Worm (Caenorhabditis elegans): ENCODE data around the gene usp-33.
A peak's percentile ranks its signal among the peaks of the same experiment; 100 is the strongest.

Gene usp-33

ce11 chrX:15567986-15568940, 22.9 kb upstream of the usp-33 start, which contains the start of gene dyn-1 (continued):
- TF ChIP-seq dpl-1 (GFP tag; optimal IDR thresholded peaks at IDR 0.05) (peak; percentile 1 to 66 (median 46)), C04F5.9 (tag; optimal IDR thresholded peaks at IDR 0.05) (peak; percentile 51), swsn-7 (tag; optimal IDR thresholded peaks at IDR 0.05) (peak; percentile 70), mdl-1 (tag; optimal IDR thresholded peaks at IDR 0.05) (peak in 1 of 2 experiments; percentile 66), rnt-1 (tag; optimal IDR thresholded peaks at IDR 0.05) (peak; percentile 70), nhr-19 (GFP tag; conservative IDR thresholded peaks at IDR 0.05) (peak; percentile 69), nhr-84 (tag; optimal IDR thresholded peaks at IDR 0.05) (no peak), lin-15B (tag; optimal IDR thresholded peaks at IDR 0.05) (peak; percentile 6), unc-86 (tag; optimal IDR thresholded peaks at IDR 0.05) (peak; percentile 0), nhr-77 (tag; optimal IDR thresholded peaks at IDR 0.05) (peak; percentile 38), xbp-1 (tag; optimal IDR thresholded peaks at IDR 0.05) (peak; percentile 47), nhr-76 (tag; optimal IDR thresholded peaks at IDR 0.05) (no peak), efl-3 (GFP tag; optimal IDR thresholded peaks at IDR 0.05) (no peak), ztf-11 (tag; optimal IDR thresholded peaks at IDR 0.05) (peak in 1 of 2 experiments; percentile 5), mep-1 (tag; optimal IDR thresholded peaks at IDR 0.05) (peak; percentile 71), lin-13 (GFP tag; optimal IDR thresholded peaks at IDR 0.05) (peak; percentile 71), elt-3 (tag; optimal IDR thresholded peaks at IDR 0.05) (peak in 1 of 6 experiments; percentile 35)

DNA sequence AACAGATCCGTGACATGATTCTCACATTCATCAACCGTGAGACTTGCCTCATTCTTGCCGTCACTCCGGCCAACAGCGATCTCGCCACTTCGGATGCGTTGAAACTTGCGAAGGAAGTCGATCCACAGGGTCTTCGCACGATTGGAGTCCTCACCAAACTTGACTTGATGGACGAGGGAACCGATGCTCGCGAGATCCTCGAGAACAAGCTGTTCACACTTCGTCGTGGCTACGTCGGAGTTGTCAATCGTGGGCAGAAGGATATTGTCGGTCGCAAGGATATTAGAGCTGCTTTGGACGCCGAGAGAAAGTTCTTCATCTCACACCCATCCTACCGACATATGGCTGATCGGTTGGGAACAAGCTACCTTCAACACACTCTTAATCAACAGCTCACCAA, 21.5 kb upstream of the usp-33 start:
- TF ChIP-seq efl-1 (optimal IDR thresholded peaks at IDR 0.05) (no peak), efl-1 (GFP tag; optimal IDR thresholded peaks at IDR 0.05 in 1 of 2) (peak in 1 of 2 experiments; percentile 81), C34B4.2 (tag; optimal IDR thresholded peaks at IDR 0.05) (no peak)

- peak; percentile 36 for TF ChIP-seq ceh-8 (GFP tag; optimal IDR thresholded peaks at IDR 0.05)
- no peak for TF ChIP-seq dpl-1 (GFP tag; optimal IDR thresholded peaks at IDR 0.05)
Observed at ce11 chrX:15572021-15572420, 19.1 kb upstream of the usp-33 start.

- TF ChIP-seq ztf-11 (tag; optimal IDR thresholded peaks at IDR 0.05) = no peak
- TF ChIP-seq nhr-84 (tag; optimal IDR thresholded peaks at IDR 0.05) = no peak
- TF ChIP-seq lin-14 (GFP tag; optimal IDR thresholded peaks at IDR 0.05) = peak; percentile 37
- no peak for TF ChIP-seq vab-15 (tag; optimal IDR thresholded peaks at IDR 0.05)
- no peak for TF ChIP-seq mdl-1 (tag; optimal IDR thresholded peaks at IDR 0.05)
- TF ChIP-seq rnt-1 (tag; optimal IDR thresholded peaks at IDR 0.05) = peak; percentile 71
- TF ChIP-seq nhr-11 (tag; optimal IDR thresholded peaks at IDR 0.05) = no peak
- TF ChIP-seq ceh-88 (GFP tag; IDR thresholded peaks at IDR 0.05) = no peak
- TF ChIP-seq unc-86 (tag; optimal IDR thresholded peaks at IDR 0.05) = no peak
- TF ChIP-seq nhr-90 (tag; optimal IDR thresholded peaks at IDR 0.05; ENCODE audit: poor library complexity) = no peak
- TF ChIP-seq aly-2 (tag; optimal IDR thresholded peaks at IDR 0.05) = no peak
- no peak for TF ChIP-seq zip-4 (GFP tag; optimal IDR thresholded peaks at IDR 0.05)
- TF ChIP-seq tlp-1 (tag; optimal IDR thresholded peaks at IDR 0.05) = no peak
- TF ChIP-seq pag-3 (tag; optimal IDR thresholded peaks at IDR 0.05; ENCODE audit: borderline replicate concordance, insufficient read depth) = peak; percentile 98
- peak; percentile 56 for TF ChIP-seq unc-130 (tag; optimal IDR thresholded peaks at IDR 0.05)
- TF ChIP-seq dsc-1 (tag; optimal IDR thresholded peaks at IDR 0.05) = no peak
- no peak for TF ChIP-seq alr-1 (tag; optimal IDR thresholded peaks at IDR 0.05; ENCODE audit: borderline replicate concordance)
- no peak for TF ChIP-seq dpl-1 (GFP tag; optimal IDR thresholded peaks at IDR 0.05)
- TF ChIP-seq mab-9 (GFP tag; IDR thresholded peaks at IDR 0.05) = no peak
- no peak for TF ChIP-seq zag-1 (tag; optimal IDR thresholded peaks at IDR 0.05)
- peak; percentile 31; the same call in 1 of the 2 replicates for TF ChIP-seq nhr-19 (GFP tag; conservative IDR thresholded peaks at IDR 0.05)
- TF ChIP-seq snu-23 (GFP tag; optimal IDR thresholded peaks at IDR 0.05) = peak; percentile 23
- TF ChIP-seq lsy-2 (tag; optimal IDR thresholded peaks at IDR 0.05) = peak in 1 of 2 experiments; percentile 23
- TF ChIP-seq lin-15B (tag; optimal IDR thresholded peaks at IDR 0.05) = no peak
- no peak for TF ChIP-seq nhr-77 (tag; optimal IDR thresholded peaks at IDR 0.05)
- no peak for TF ChIP-seq ceh-8 (GFP tag; optimal IDR thresholded peaks at IDR 0.05)
- no peak for TF ChIP-seq aha-1 (tag; optimal IDR thresholded peaks at IDR 0.05)
- no peak for TF ChIP-seq isw-1 (GFP tag; IDR thresholded peaks at IDR 0.05)
- TF ChIP-seq unc-62 (GFP tag; optimal IDR thresholded peaks at IDR 0.05) = no peak
- TF ChIP-seq C16A3.4 (tag; optimal IDR thresholded peaks at IDR 0.05) = no peak
- peak; percentile 58 for TF ChIP-seq nhr-71 (tag; optimal IDR thresholded peaks at IDR 0.05)
- TF ChIP-seq nhr-20 (tag; optimal IDR thresholded peaks at IDR 0.05) = peak; percentile 37
Observed at ce11 chrX:15575460-15575859, 15.7 kb upstream of the usp-33 start.
